Worm (Caenorhabditis elegans) whole organism, young adult: Measurements from ENCODE around the gene smc-5.
A peak's percentile ranks its signal among the peaks of the same experiment; 100 is the strongest.

Experiments used
- C06A6.2 ChIP-seq: fragments of 200-800 bp; sonication (Bioruptor generic); conservative IDR thresholded peaks from 2 replicates; pipeline ENCODE4 v1.3.6; 2022; ENCODE audit warnings: missing genetic modification characterization, missing compliant biosample characterization
- D2030.7 ChIP-seq: fragments of 200-800 bp; sonication (Bioruptor generic); IDR thresholded peaks from 2 replicates; pipeline ENCODE4 v1.3.6; 2022; ENCODE audit warnings: missing genetic modification reagents, missing genetic modification characterization, missing compliant biosample characterization
- F10E7.11 ChIP-seq: sonication (generic microtip); optimal IDR thresholded peaks from 2 replicates; lab custom pipeline; 2017; ENCODE audit warnings: mild to moderate bottlenecking, missing genetic modification characterization, moderate library complexity, missing compliant biosample characterization
- F23B12.7 ChIP-seq: sonication (generic microtip); optimal IDR thresholded peaks from 2 replicates; lab custom pipeline; 2017; ENCODE audit warnings: missing genetic modification characterization, mild to moderate bottlenecking, missing compliant biosample characterization, antibody characterized with exemption, moderate library complexity; ENCODE audit not compliant: insufficient read depth
- F33H1.4 ChIP-seq: fragments of 200-800 bp; sonication (Bioruptor generic); IDR thresholded peaks from 2 replicates; pipeline ENCODE4 v1.3.6; 2022; ENCODE audit warnings: missing genetic modification reagents, missing genetic modification characterization, missing compliant biosample characterization
- F37B4.10 ChIP-seq: fragments of 200-800 bp; sonication (Bioruptor generic); IDR thresholded peaks from 2 replicates; pipeline ENCODE4 v1.3.6; 2022; ENCODE audit warnings: missing genetic modification characterization, missing compliant biosample characterization
- K12H6.12 ChIP-seq: fragments of 200-800 bp; sonication (Bioruptor generic); optimal IDR thresholded peaks from 2 replicates; lab custom pipeline; 2018; ENCODE audit warnings: mild to moderate bottlenecking, missing genetic modification characterization, missing compliant biosample characterization
- T07F8.4 ChIP-seq: sonication (generic microtip); optimal IDR thresholded peaks from 2 replicates; lab custom pipeline; 2016; ENCODE audit warnings: mild to moderate bottlenecking, missing genetic modification characterization, moderate library complexity, missing compliant biosample characterization
- Y53G8AR.9 ChIP-seq: fragments of 200-800 bp; sonication (Bioruptor generic); conservative IDR thresholded peaks from 2 replicates; pipeline ENCODE4 v1.3.6; 2022; ENCODE audit warnings: missing genetic modification reagents, missing genetic modification characterization, missing compliant biosample characterization
- Y67H2A.10 ChIP-seq: fragments of 200-800 bp; sonication (Bioruptor generic); conservative IDR thresholded peaks from 2 replicates; pipeline ENCODE4 v1.3.6; 2022; ENCODE audit warnings: missing genetic modification reagents, missing genetic modification characterization, missing compliant biosample characterization
- Y95B8A.8 ChIP-seq: fragments of 200-800 bp; sonication (Bioruptor generic); IDR thresholded peaks from 2 replicates; pipeline ENCODE4 v1.3.6; 2022; ENCODE audit warnings: missing genetic modification reagents, missing genetic modification characterization, missing compliant biosample characterization
- ZK185.1 ChIP-seq: sonication (generic microtip); optimal IDR thresholded peaks from 2 replicates; lab custom pipeline; 2016; ENCODE audit warnings: mild to moderate bottlenecking, missing genetic modification characterization, missing compliant biosample characterization; ENCODE audit not compliant: poor library complexity, severe bottlenecking
- ama-1 ChIP-seq, 3 experiments: fragments of 150-350 bp in 1 of 3; sonication (generic microtip) in 2 of 3; optimal IDR thresholded peaks; 2 replicates each; lab custom pipeline; 2014 to 2018; ENCODE audit warnings: missing biosample characterization in 2 of 3, missing genetic modification characterization in 2 of 3, missing genetic modification reagents in 2 of 3
- attf-6 ChIP-seq: fragments of 200-800 bp; sonication (Bioruptor generic); IDR thresholded peaks from 2 replicates; pipeline ENCODE4 v1.3.6; 2022; ENCODE audit warnings: missing genetic modification reagents, missing genetic modification characterization, missing compliant biosample characterization
- bed-1 ChIP-seq: fragments of 200-800 bp; sonication (Bioruptor generic); IDR thresholded peaks from 2 replicates; pipeline ENCODE4 v1.3.6; 2022; ENCODE audit warnings: missing genetic modification reagents, missing genetic modification characterization, missing compliant biosample characterization
- bed-2 ChIP-seq: fragments of 200-800 bp; sonication (Bioruptor generic); IDR thresholded peaks from 2 replicates; pipeline ENCODE4 v1.3.6; 2022; ENCODE audit warnings: missing genetic modification reagents, missing genetic modification characterization, missing compliant biosample characterization
- cebp-2 ChIP-seq: fragments of 200-800 bp; sonication (Bioruptor generic); IDR thresholded peaks from 2 replicates; pipeline ENCODE4 v1.3.6; 2022; ENCODE audit warnings: missing genetic modification characterization, missing compliant biosample characterization
- ceh-27 ChIP-seq: fragments of 200-800 bp; sonication (Bioruptor generic); optimal IDR thresholded peaks from 2 replicates; lab custom pipeline; 2018; ENCODE audit warnings: mild to moderate bottlenecking, missing genetic modification characterization, moderate library complexity, missing compliant biosample characterization
- ceh-40 ChIP-seq: fragments of 200-800 bp; sonication (Bioruptor generic); IDR thresholded peaks from 2 replicates; pipeline ENCODE4 v1.3.6; 2022; ENCODE audit warnings: missing genetic modification characterization, missing compliant biosample characterization
- ceh-58 ChIP-seq: fragments of 200-800 bp; sonication (Bioruptor generic); IDR thresholded peaks from 2 replicates; pipeline ENCODE4 v1.3.6; 2022; ENCODE audit warnings: missing genetic modification characterization, missing compliant biosample characterization
- die-1 ChIP-seq: sonication (generic microtip); optimal IDR thresholded peaks from 2 replicates; lab custom pipeline; 2016; ENCODE audit warnings: missing genotype, mild to moderate bottlenecking, missing genetic modification characterization, missing compliant biosample characterization
- efl-1 ChIP-seq: fragments of 150-350 bp; optimal IDR thresholded peaks from 2 replicates; lab custom pipeline; 2014; ENCODE audit warnings: missing biosample characterization, missing genetic modification reagents, missing genetic modification characterization
- egl-44 ChIP-seq: fragments of 200-800 bp; sonication (Bioruptor generic); IDR thresholded peaks from 2 replicates; pipeline ENCODE4 v1.3.6; 2022; ENCODE audit warnings: missing genetic modification reagents, missing genetic modification characterization, missing compliant biosample characterization
- hmg-20 ChIP-seq: fragments of 200-800 bp; sonication (Bioruptor generic); IDR thresholded peaks from 2 replicates; pipeline ENCODE4 v1.3.6; 2022; ENCODE audit warnings: missing genetic modification reagents, missing genetic modification characterization, missing compliant biosample characterization
- hrde-1 ChIP-seq: sonication (generic microtip); optimal IDR thresholded peaks from 2 replicates; lab custom pipeline; 2016; ENCODE audit warnings: missing genetic modification characterization, mild to moderate bottlenecking, missing compliant biosample characterization, moderate library complexity, missing genotype, missing genetic modification reagents, borderline replicate concordance
- let-526 ChIP-seq: fragments of 200-800 bp; sonication (Bioruptor generic); IDR thresholded peaks from 2 replicates; pipeline ENCODE4 v1.3.6; 2022; ENCODE audit warnings: missing genetic modification reagents, missing genetic modification characterization, missing compliant biosample characterization
- let-607 ChIP-seq, 2 experiments: fragments of 200-800 bp in 1 of 2; sonication (Bioruptor generic) in 1 of 2; sonication (generic microtip) in 1 of 2; optimal IDR thresholded peaks; 2 replicates each; lab custom pipeline; 2016 to 2018; ENCODE audit warnings: mild to moderate bottlenecking in 2 of 2, missing compliant biosample characterization in 2 of 2, missing genetic modification characterization in 2 of 2, moderate library complexity in 2 of 2, missing genotype in 1 of 2
- lin-35 ChIP-seq, 3 experiments: fragments of 150-350 bp in 2 of 3; sonication (generic microtip) in 1 of 3; optimal IDR thresholded peaks; 2 replicates each; lab custom pipeline; 2014 to 2018; ENCODE audit warnings: missing biosample characterization in 3 of 3, missing genetic modification characterization in 3 of 3, missing genetic modification reagents in 3 of 3
- lin-54 ChIP-seq: fragments of 200-800 bp; sonication (Bioruptor generic); optimal IDR thresholded peaks from 2 replicates; lab custom pipeline; 2018; ENCODE audit warnings: mild to moderate bottlenecking, missing genetic modification characterization, missing compliant biosample characterization
- lsy-27 ChIP-seq: sonication (generic microtip); optimal IDR thresholded peaks from 2 replicates; lab custom pipeline; 2017; ENCODE audit warnings: missing genetic modification characterization, mild to moderate bottlenecking, missing compliant biosample characterization, antibody characterized with exemption, missing genotype, borderline replicate concordance; ENCODE audit not compliant: insufficient read depth
- madf-10 ChIP-seq: sonication (generic microtip); optimal IDR thresholded peaks from 2 replicates; lab custom pipeline; 2016; ENCODE audit warnings: mild to moderate bottlenecking, missing genetic modification characterization, missing compliant biosample characterization
- madf-6 ChIP-seq: fragments of 200-800 bp; sonication (Bioruptor generic); IDR thresholded peaks from 2 replicates; pipeline ENCODE4 v1.3.6; 2022; ENCODE audit warnings: missing genetic modification reagents, missing genetic modification characterization, missing compliant biosample characterization
- madf-8 ChIP-seq: fragments of 200-800 bp; sonication (Bioruptor generic); conservative IDR thresholded peaks from 2 replicates; pipeline ENCODE4 v1.3.6; 2022; ENCODE audit warnings: missing genetic modification reagents, missing genetic modification characterization, missing compliant biosample characterization
- mxl-1 ChIP-seq: sonication (generic microtip); optimal IDR thresholded peaks from 2 replicates; lab custom pipeline; 2016; ENCODE audit warnings: missing genetic modification characterization, missing compliant biosample characterization
- nfya-1 ChIP-seq: sonication (generic microtip); optimal IDR thresholded peaks from 2 replicates; lab custom pipeline; 2017; ENCODE audit warnings: antibody characterized with exemption, missing compliant biosample characterization, missing genetic modification characterization, borderline replicate concordance; ENCODE audit not compliant: insufficient read depth
- nhr-80 ChIP-seq: sonication (generic microtip); optimal IDR thresholded peaks from 2 replicates; lab custom pipeline; 2016; ENCODE audit warnings: missing genetic modification characterization, missing compliant biosample characterization
- pbrm-1 ChIP-seq: fragments of 200-800 bp; sonication (Bioruptor generic); IDR thresholded peaks from 2 replicates; pipeline ENCODE4 v1.3.6; 2022; ENCODE audit warnings: missing genetic modification reagents, missing genetic modification characterization, missing compliant biosample characterization
- rcor-1 ChIP-seq: fragments of 200-800 bp; sonication (Bioruptor generic); IDR thresholded peaks from 2 replicates; pipeline ENCODE4 v1.3.6; 2022; ENCODE audit warnings: missing genetic modification reagents, missing genetic modification characterization, missing compliant biosample characterization
- zfh-2 ChIP-seq: fragments of 200-800 bp; sonication (Bioruptor generic); conservative IDR thresholded peaks from 2 replicates; pipeline ENCODE4 v1.3.6; 2022; ENCODE audit warnings: missing genetic modification reagents, missing genetic modification characterization, missing compliant biosample characterization
- zim-3 ChIP-seq: sonication (generic microtip); optimal IDR thresholded peaks from 2 replicates; lab custom pipeline; 2017; ENCODE audit warnings: mild to moderate bottlenecking, missing genetic modification characterization, moderate library complexity, missing compliant biosample characterization
- ztf-26 ChIP-seq: sonication (generic microtip); optimal IDR thresholded peaks from 2 replicates; lab custom pipeline; 2017; ENCODE audit warnings: missing genetic modification characterization, missing compliant biosample characterization

The smc-5 gene

DNA sequence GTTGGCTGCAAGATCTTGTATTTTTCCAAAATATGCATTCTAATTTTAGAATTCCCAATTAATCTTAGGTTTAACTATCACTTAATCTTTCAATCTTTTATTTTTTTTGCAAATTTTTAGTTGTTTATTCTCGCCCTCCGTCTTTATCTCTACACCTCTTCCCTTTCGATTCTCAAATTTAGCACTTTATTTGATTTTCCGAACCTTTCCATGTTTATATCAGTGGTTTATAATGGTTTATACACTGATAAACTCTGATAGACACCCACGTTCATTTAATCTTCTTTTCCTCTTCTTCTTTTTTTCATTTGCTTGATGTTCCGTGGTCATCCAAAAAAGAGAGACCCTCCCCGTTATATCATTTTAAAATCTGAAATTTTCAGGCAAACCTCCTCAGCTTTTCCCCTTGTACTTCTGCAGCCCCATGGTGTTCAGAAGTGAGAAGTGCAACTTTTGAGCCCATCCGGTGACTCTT, 39.5 kb upstream of the smc-5 start, which contains the start of the genes nsy-1 and F59A6.13:
Gene nsy-1, plus strand, starts transcription at position 377 of the 475 bp plus-strand sequence.
Gene F59A6.13, plus strand, starts transcription at position 425 of the 475 bp plus-strand sequence.
- peak; percentile 59 for TF ChIP-seq nhr-80
- no peak for TF ChIP-seq let-607 (tag; optimal IDR thresholded peaks at IDR 0.05; lab: Kevin White, UChicago)
- no peak for TF ChIP-seq hmg-20
- no peak for TF ChIP-seq mxl-1
- TF ChIP-seq madf-8 (GFP tag; lab: Robert Waterston, UW): no peak

DNA sequence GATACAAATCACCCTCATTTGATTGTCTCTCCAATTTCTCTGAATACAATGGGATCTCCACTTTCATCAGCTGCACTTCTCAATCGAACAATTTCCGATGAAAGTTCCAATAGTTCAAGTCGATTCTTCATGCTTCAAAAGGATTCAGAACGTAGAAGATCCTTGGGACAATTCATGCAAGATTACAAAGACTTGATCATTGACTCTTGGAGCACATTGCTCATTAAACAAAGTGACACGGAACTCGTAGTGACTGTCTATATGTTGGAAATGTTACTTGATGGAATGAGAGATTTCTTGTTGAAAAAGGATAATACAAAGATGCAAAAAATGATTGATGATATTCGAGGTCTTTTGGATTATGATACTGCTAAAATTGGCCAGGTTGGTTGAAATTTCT, 34.0 kb upstream of the smc-5 start:
- TF ChIP-seq Y95B8A.8 (GFP tag; lab: Robert Waterston, UW) (no peak), lin-35 (GFP tag; optimal IDR thresholded peaks at IDR 0.05; lab: Kevin White, UChicago) (no peak), madf-6 (GFP tag; lab: Robert Waterston, UW) (no peak), F37B4.10 (GFP tag; lab: Robert Waterston, UW) (no peak), D2030.7 (no peak), C06A6.2 (GFP tag; lab: Robert Waterston, UW) (no peak), F10E7.11 (tag; lab: Kevin White, UChicago) (no peak), T07F8.4 (no peak), ceh-27 (no peak), Y67H2A.10 (no peak)

DNA sequence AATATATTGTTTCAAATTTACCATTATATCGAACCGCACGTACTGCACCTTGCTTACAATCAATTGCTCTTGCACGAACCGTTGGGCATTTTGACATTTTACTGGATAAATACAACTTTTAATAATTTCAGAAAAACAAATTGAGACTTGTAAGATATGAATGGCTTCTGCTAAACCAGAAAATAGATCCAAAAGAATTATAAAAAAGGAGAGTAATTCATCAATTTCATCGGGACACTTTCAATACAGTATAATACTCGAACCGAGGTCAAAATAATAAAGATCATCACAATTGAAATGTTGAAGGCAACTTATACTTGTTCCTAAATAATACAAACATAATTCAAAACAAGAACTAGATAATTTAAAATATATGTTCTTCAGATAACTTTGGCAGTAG, 30.3 kb upstream of the smc-5 start, which contains the start of gene wdr-83:
Gene wdr-83, minus strand, starts transcription at position 101 of the 400 bp plus-strand sequence.
- TF ChIP-seq rcor-1 (GFP tag; lab: Robert Waterston, UW) (no peak), ceh-58 (GFP tag; lab: Robert Waterston, UW) (no peak), mxl-1 (no peak), nfya-1 (no peak), K12H6.12 (no peak), efl-1 (GFP tag; lab: Kevin White, UChicago) (no peak), lin-35 (GFP tag; optimal IDR thresholded peaks at IDR 0.05; lab: Kevin White, UChicago) (no peak)

DNA sequence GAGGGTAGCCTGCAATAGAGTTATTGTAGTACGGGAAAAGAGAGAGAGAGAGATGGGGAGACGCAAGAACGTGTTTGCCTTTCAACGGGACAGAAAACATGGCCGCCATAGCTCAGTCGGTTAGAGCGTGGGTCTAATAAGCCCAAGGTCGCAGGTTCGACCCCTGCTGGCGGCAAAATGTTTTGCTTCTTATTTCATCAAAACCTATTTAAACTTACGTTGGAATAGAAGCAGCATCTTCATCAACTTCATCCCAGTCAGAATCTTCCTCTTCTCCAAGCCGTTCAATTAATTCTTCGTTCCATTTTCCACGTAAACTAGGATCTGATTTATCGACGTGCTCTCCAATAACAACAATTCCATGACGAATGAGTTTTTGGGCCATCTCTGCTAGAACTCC, 29.3 kb upstream of the smc-5 start:
- TF ChIP-seq ceh-58 (GFP tag; lab: Robert Waterston, UW) (peak; percentile 69; the same call in 1 of the 2 replicates), nhr-80 (peak; percentile 24), ceh-40 (0 out of 2 replicates have a peak, but pooled peaks have one; percentile 67), bed-1 (no peak), madf-10 (peak; percentile 36), cebp-2 (GFP tag; lab: Robert Waterston, UW) (peak; percentile 89), pbrm-1 (GFP tag; lab: Robert Waterston, UW) (peak; percentile 50; the same call in 1 of the 2 replicates), let-526 (no peak), attf-6 (GFP tag; lab: Robert Waterston, UW) (peak; percentile 73), lin-54 (GFP tag; lab: Kevin White, UChicago) (peak; percentile 76), bed-2 (GFP tag; lab: Robert Waterston, UW) (no peak), ztf-26 (tag; lab: Kevin White, UChicago) (peak; percentile 45), lsy-27 (tag; lab: Kevin White, UChicago) (peak; percentile 68), F23B12.7 (tag; lab: Kevin White, UChicago) (peak; percentile 67), Y53G8AR.9 (GFP tag; lab: Robert Waterston, UW) (no peak; the same call in 1 of the 2 replicates), zim-3 (peak; percentile 53), D2030.7 (peak; percentile 47; the same call in 1 of the 2 replicates), ZK185.1 (tag; lab: Kevin White, UChicago) (peak; percentile 77), die-1 (peak; percentile 81), ama-1 (optimal IDR thresholded peaks at IDR 0.05; lab: Kevin White, UChicago) (no peak), ama-1 (GFP tag; optimal IDR thresholded peaks at IDR 0.05; lab: Kevin White, UChicago) (peak; percentile 59 to 60), zfh-2 (GFP tag; lab: Robert Waterston, UW) (no peak; the same call in 1 of the 2 replicates), hrde-1 (peak; percentile 63), egl-44 (GFP tag; lab: Robert Waterston, UW) (peak; percentile 79; the same call in 1 of the 2 replicates), F33H1.4 (peak; percentile 60), madf-8 (GFP tag; lab: Robert Waterston, UW) (peak; percentile 31; the same call in 1 of the 2 replicates), Y95B8A.8 (GFP tag; lab: Robert Waterston, UW) (0 out of 2 replicates have a peak, but pooled peaks have one; percentile 45)
